Fruit fly (Drosophila melanogaster): ENCODE measurements around the gene PH4alphaNE1.
A peak's percentile ranks its signal among the peaks of the same experiment; 100 is the strongest.

The PH4alphaNE1 gene

DNA sequence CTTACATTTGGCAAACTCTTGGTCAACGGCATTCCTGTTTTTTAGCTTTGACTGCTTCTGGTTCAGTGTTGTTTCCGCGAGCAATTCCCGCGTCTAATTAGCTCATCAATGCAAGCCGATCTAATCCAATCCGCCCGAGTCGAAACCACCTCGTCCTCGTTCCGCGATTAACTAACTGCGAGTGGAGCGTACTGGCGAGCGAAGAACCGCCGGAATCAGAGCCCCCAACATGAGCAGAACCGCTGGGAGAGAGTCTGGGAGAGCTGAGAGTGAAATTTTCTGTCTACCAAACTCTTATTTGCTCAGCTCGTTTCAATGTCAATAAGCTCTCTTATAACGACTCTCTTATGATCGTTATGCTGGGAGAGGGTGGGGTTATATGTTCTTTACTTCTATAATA lies 49.9 kb downstream of the PH4alphaNE1 start (continued):
- peak; percentile 75 for TF ChIP-seq CG15514 (GFP tag; optimal IDR thresholded peaks at IDR 0.05)
- TF ChIP-seq CG7928 (GFP tag; optimal IDR thresholded peaks at IDR 0.05): peak; percentile 36
- peak; percentile 62 for TF ChIP-seq scrt (GFP tag; optimal IDR thresholded peaks at IDR 0.05)
- TF ChIP-seq CG13624 (GFP tag; optimal IDR thresholded peaks at IDR 0.05): peak; percentile 63
- TF ChIP-seq yki (optimal IDR thresholded peaks at IDR 0.05): peak; percentile 57
- no peak; the same call in 1 of the 2 replicates for TF ChIP-seq ato (GFP tag; IDR thresholded peaks at IDR 0.05; ENCODE audit: partially characterized antibody)
- peak; percentile 72 for TF ChIP-seq Spps (tag; optimal IDR thresholded peaks at IDR 0.05)
- TF ChIP-seq fu2 (GFP tag; optimal IDR thresholded peaks at IDR 0.05): peak; percentile 22
- TF ChIP-seq CG3726 (GFP tag; IDR thresholded peaks at IDR 0.05): peak; percentile 89
- peak; percentile 81 for TF ChIP-seq CG18764 (GFP tag; optimal IDR thresholded peaks at IDR 0.05)
- peak; percentile 12 for TF ChIP-seq CG9437 (GFP tag; optimal IDR thresholded peaks at IDR 0.05)
- TF ChIP-seq CG6854 (GFP tag; optimal IDR thresholded peaks at IDR 0.05): peak; percentile 83
- TF ChIP-seq CG31441 (GFP tag; IDR thresholded peaks at IDR 0.05): no peak; the same call in none of the 2 replicates
- peak; percentile 7 for TF ChIP-seq MESR4 (GFP tag; optimal IDR thresholded peaks at IDR 0.05)
- peak; percentile 85; the same call in 1 of the 2 replicates for TF ChIP-seq CG11085 (GFP tag; IDR thresholded peaks at IDR 0.05)
- TF ChIP-seq CHES-1-like (GFP tag; optimal IDR thresholded peaks at IDR 0.05): peak; percentile 80
- TF ChIP-seq HLH4C (GFP tag; IDR thresholded peaks at IDR 0.05; ENCODE audit: partially characterized antibody): no peak
- TF ChIP-seq CG5180 (GFP tag; optimal IDR thresholded peaks at IDR 0.05): peak; percentile 26
- TF ChIP-seq wdn (GFP tag; IDR thresholded peaks at IDR 0.05): peak; percentile 73; the same call in 1 of the 2 replicates
- TF ChIP-seq CG17912 (GFP tag; optimal IDR thresholded peaks at IDR 0.05): peak; percentile 30
- peak; percentile 69; the same call in 1 of the 3 replicates for TF ChIP-seq CG11093 (GFP tag; IDR thresholded peaks at IDR 0.05)
- no peak for TF ChIP-seq CG2129 (GFP tag; IDR thresholded peaks at IDR 0.05; ENCODE audit: partially characterized antibody)
- TF ChIP-seq lmd (GFP tag; IDR thresholded peaks at IDR 0.05): peak; percentile 31; the same call in 1 of the 2 replicates
- peak; percentile 37 for TF ChIP-seq HLH54F (GFP tag; optimal IDR thresholded peaks at IDR 0.05)
- no peak for TF ChIP-seq klu (GFP tag; IDR thresholded peaks at IDR 0.05)
- TF ChIP-seq CG12744 (GFP tag; optimal IDR thresholded peaks at IDR 0.05): peak; percentile 83
- TF ChIP-seq tgo (GFP tag; IDR thresholded peaks at IDR 0.05): peak; percentile 56; the same call in 2 of the 3 replicates
- no peak for TF ChIP-seq jing (GFP tag; optimal IDR thresholded peaks at IDR 0.05)
- peak; percentile 89 for TF ChIP-seq caup (GFP tag; optimal IDR thresholded peaks at IDR 0.05; ENCODE audit: severe bottlenecking)
- TF ChIP-seq chm (GFP tag; IDR thresholded peaks at IDR 0.05): no peak; the same call in 1 of the 2 replicates
- TF ChIP-seq salm (tag; optimal IDR thresholded peaks at IDR 0.05): peak; percentile 17
- TF ChIP-seq CG15269 (tag; optimal IDR thresholded peaks at IDR 0.05): peak; percentile 14
- TF ChIP-seq Hand (GFP tag; optimal IDR thresholded peaks at IDR 0.05): peak; percentile 40
- TF ChIP-seq stwl (tag; optimal IDR thresholded peaks at IDR 0.05): no peak
- TF ChIP-seq Hey (tag; optimal IDR thresholded peaks at IDR 0.05): peak; percentile 68
- TF ChIP-seq aop (GFP tag; IDR thresholded peaks at IDR 0.05): no peak
- no peak for TF ChIP-seq twi (tag; optimal IDR thresholded peaks at IDR 0.05)
- no peak for TF ChIP-seq dan (GFP tag; IDR thresholded peaks at IDR 0.05)
- peak; percentile 85 for TF ChIP-seq CG11456 (GFP tag; IDR thresholded peaks at IDR 0.05)
- TF ChIP-seq Stat92E (GFP tag; optimal IDR thresholded peaks at IDR 0.05): no peak
- TF ChIP-seq CG4820 (GFP tag; optimal IDR thresholded peaks at IDR 0.05): peak; percentile 47
- TF ChIP-seq CG5245 (GFP tag; optimal IDR thresholded peaks at IDR 0.05): peak; percentile 70
- no peak for TF ChIP-seq Dek (tag; optimal IDR thresholded peaks at IDR 0.05)
- no peak for TF ChIP-seq Oaz (GFP tag; IDR thresholded peaks at IDR 0.05)
- no peak for TF ChIP-seq sug (tag; optimal IDR thresholded peaks at IDR 0.05)
- 0 out of 2 replicates have a peak, but pooled peaks have one; percentile 22 for TF ChIP-seq danr (GFP tag; IDR thresholded peaks at IDR 0.05)
- peak; percentile 69 for TF ChIP-seq CG1529 (GFP tag; optimal IDR thresholded peaks at IDR 0.05)
- TF ChIP-seq Neu2 (GFP tag; optimal IDR thresholded peaks at IDR 0.05; ENCODE audit: borderline replicate concordance): no peak
- no peak for TF ChIP-seq gt (GFP tag; IDR thresholded peaks at IDR 0.05)
- TF ChIP-seq CG12104 (GFP tag; optimal IDR thresholded peaks at IDR 0.05): peak; percentile 61
